Fruit fly (Drosophila melanogaster) whole organism, adult: ENCODE measurements around the gene CG11168.

ENCODE experiments used
- CG11617 ChIP-seq: fragments of 200-800 bp; sonication (Bioruptor generic); optimal IDR thresholded peaks from 2 replicates; lab custom pipeline; 2017; ENCODE audit warnings: mild to moderate bottlenecking, missing biosample characterization, missing genetic modification reagents, missing genetic modification characterization
- CG12768 ChIP-seq: fragments of 200-800 bp; sonication (Bioruptor generic); optimal IDR thresholded peaks from 2 replicates; lab custom pipeline; 2017; ENCODE audit warnings: missing biosample characterization, missing genetic modification characterization, mild to moderate bottlenecking, moderate library complexity, missing genetic modification reagents
- CG14711 ChIP-seq: fragments of 200-800 bp; sonication (Bioruptor generic); optimal IDR thresholded peaks from 2 replicates; lab custom pipeline; 2018; ENCODE audit warnings: missing biosample characterization, mild to moderate bottlenecking, missing genetic modification characterization, moderate library complexity
- CG1620 ChIP-seq: fragments of 200-800 bp; sonication (Bioruptor generic); optimal IDR thresholded peaks from 2 replicates; lab custom pipeline; 2016; ENCODE audit warnings: missing biosample characterization, missing genetic modification characterization
- CG33017 ChIP-seq: fragments of 200-800 bp; sonication (Bioruptor generic); optimal IDR thresholded peaks from 2 replicates; lab custom pipeline; 2018; ENCODE audit warnings: missing biosample characterization, mild to moderate bottlenecking, missing genetic modification characterization, moderate library complexity
- CG5204 ChIP-seq: fragments of 200-800 bp; sonication (Bioruptor generic); optimal IDR thresholded peaks from 2 replicates; lab custom pipeline; 2016; ENCODE audit warnings: missing biosample characterization, missing genetic modification characterization
- CG7045 ChIP-seq: fragments of 200-800 bp; sonication (Bioruptor generic); optimal IDR thresholded peaks from 2 replicates; lab custom pipeline; 2017; ENCODE audit warnings: missing biosample characterization, mild to moderate bottlenecking, missing genetic modification characterization
- CG7101 ChIP-seq: fragments of 200-800 bp; sonication (Bioruptor generic); optimal IDR thresholded peaks from 2 replicates; lab custom pipeline; 2018; ENCODE audit warnings: missing biosample characterization, mild to moderate bottlenecking, missing genetic modification characterization, moderate library complexity
- Clk ChIP-seq: fragments of 200-800 bp; sonication (Bioruptor generic); optimal IDR thresholded peaks from 2 replicates; lab custom pipeline; 2017; ENCODE audit warnings: missing biosample characterization, missing genetic modification characterization
- Crg-1 ChIP-seq: fragments of 200-800 bp; sonication (Bioruptor generic); optimal IDR thresholded peaks from 2 replicates; lab custom pipeline; 2016; ENCODE audit warnings: missing biosample characterization, missing genetic modification characterization
- Hr96 ChIP-seq: fragments of 200-800 bp; sonication (Bioruptor generic); optimal IDR thresholded peaks from 2 replicates; lab custom pipeline; 2016; ENCODE audit warnings: missing biosample characterization, missing genetic modification characterization
- Mnt ChIP-seq: fragments of 200-800 bp; sonication (Bioruptor generic); optimal IDR thresholded peaks from 2 replicates; lab custom pipeline; 2016; ENCODE audit warnings: missing biosample characterization, mild to moderate bottlenecking, missing genetic modification characterization
- bab1 ChIP-seq: fragments of 200-800 bp; sonication (Bioruptor generic); optimal IDR thresholded peaks from 3 replicates; lab custom pipeline; 2019; ENCODE audit warnings: missing biosample characterization, mild to moderate bottlenecking, missing genetic modification characterization, moderate library complexity
- cic ChIP-seq: fragments of 200-800 bp; sonication (Bioruptor generic); optimal IDR thresholded peaks from 2 replicates; lab custom pipeline; 2017; ENCODE audit warnings: missing biosample characterization, mild to moderate bottlenecking, missing genetic modification characterization, moderate library complexity
- cnc ChIP-seq, 2 experiments: fragments of >200 bp; optimal IDR thresholded peaks; 2 replicates each; lab custom pipeline; 2017
- kay ChIP-seq: fragments of 200-800 bp; sonication (Bioruptor generic); peaks from one replicate; lab custom pipeline; 2016; ENCODE audit warnings: missing biosample characterization, missing genetic modification characterization, borderline replicate concordance
- ovo ChIP-seq: fragments of 200-800 bp; sonication (Bioruptor generic); optimal IDR thresholded peaks from 2 replicates; lab custom pipeline; 2016; ENCODE audit warnings: missing biosample characterization, missing genetic modification characterization
- pad ChIP-seq: fragments of 200-800 bp; sonication (Bioruptor generic); optimal IDR thresholded peaks from 3 replicates; lab custom pipeline; 2017; ENCODE audit warnings: missing biosample characterization, missing genetic modification characterization, mild to moderate bottlenecking, moderate library complexity, missing genetic modification reagents
- tj ChIP-seq: fragments of 200-800 bp; sonication (Bioruptor generic); optimal IDR thresholded peaks from 3 replicates; lab custom pipeline; 2017; ENCODE audit warnings: missing biosample characterization, mild to moderate bottlenecking, missing genetic modification characterization, moderate library complexity

Gene CG11168

dm6 chr3R:24922270-24922669, 4.4 kb downstream of the CG11168 start, which contains the start of gene Mink:
Mink (plus strand) TSS chr3R:24922473.
- no peak for TF ChIP-seq CG14711 (tag; lab: Kevin White, UChicago)
- TF ChIP-seq bab1, result peak; percentile 29

- TF ChIP-seq CG7101 (no peak), ovo (GFP tag; lab: Kevin White, UChicago) (no peak), CG14711 (tag; lab: Kevin White, UChicago) (no peak), CG5204 (GFP tag; lab: Kevin White, UChicago) (no peak), CG11617 (GFP tag; lab: Kevin White, UChicago) (no peak), Mnt (GFP tag; lab: Kevin White, UChicago) (no peak), CG1620 (GFP tag; lab: Kevin White, UChicago) (no peak), bab1 (no peak), Hr96 (GFP tag; lab: Kevin White, UChicago) (no peak), Crg-1 (GFP tag; lab: Kevin White, UChicago) (no peak), pad (GFP tag; lab: Kevin White, UChicago) (no peak), CG33017 (tag; lab: Kevin White, UChicago) (no peak)
Observed at dm6 chr3R:24924916-24925315, 7.0 kb downstream of the CG11168 start, which contains the start of gene Trf4-2. Trf4-2 (plus strand) TSS chr3R:24925216.

- TF ChIP-seq CG11617 (GFP tag; lab: Kevin White, UChicago) (no peak), CG14711 (tag; lab: Kevin White, UChicago) (peak; percentile 26)
Observed at dm6 chr3R:24926752-24927320, 8.9 kb downstream of the CG11168 start.

dm6 chr3R:24931856-24932255, 13.9 kb downstream of the CG11168 start, which contains the start of gene CG11771:
CG11771 (plus strand) TSS chr3R:24932010.
- TF ChIP-seq CG14711 (tag; lab: Kevin White, UChicago), result peak; percentile 86
- TF ChIP-seq cnc (optimal IDR thresholded peaks at IDR 0.05; lab: Kevin White, UChicago), result no peak
- no peak for TF ChIP-seq pad (GFP tag; lab: Kevin White, UChicago)

dm6 chr3R:24934542-24934941, 16.6 kb downstream of the CG11168 start:
- TF ChIP-seq CG1620 (GFP tag; lab: Kevin White, UChicago) (no peak), CG11617 (GFP tag; lab: Kevin White, UChicago) (no peak), Crg-1 (GFP tag; lab: Kevin White, UChicago) (no peak), Mnt (GFP tag; lab: Kevin White, UChicago) (no peak), tj (GFP tag; lab: Kevin White, UChicago) (no peak), CG5204 (GFP tag; lab: Kevin White, UChicago) (no peak), CG7045 (no peak), kay (GFP tag; lab: Kevin White, UChicago) (no peak), ovo (GFP tag; lab: Kevin White, UChicago) (no peak), CG33017 (tag; lab: Kevin White, UChicago) (no peak), bab1 (no peak)

dm6 chr3R:24935758-24936157, 17.9 kb downstream of the CG11168 start:
- TF ChIP-seq CG12768 (GFP tag; lab: Kevin White, UChicago), result no peak
- no peak for TF ChIP-seq cic (GFP tag; lab: Kevin White, UChicago)
- no peak for TF ChIP-seq pad (GFP tag; lab: Kevin White, UChicago)
- no peak for TF ChIP-seq Crg-1 (GFP tag; lab: Kevin White, UChicago)
- TF ChIP-seq CG14711 (tag; lab: Kevin White, UChicago), result no peak
- no peak for TF ChIP-seq Mnt (GFP tag; lab: Kevin White, UChicago)
- no peak for TF ChIP-seq Hr96 (GFP tag; lab: Kevin White, UChicago)
- no peak for TF ChIP-seq CG7101
- no peak for TF ChIP-seq bab1

- peak; percentile 13 for TF ChIP-seq pad (GFP tag; lab: Kevin White, UChicago)
- TF ChIP-seq kay (GFP tag; lab: Kevin White, UChicago), result no peak
- TF ChIP-seq bab1, result peak; percentile 47
- TF ChIP-seq cnc (optimal IDR thresholded peaks at IDR 0.05; lab: Kevin White, UChicago), result no peak
- TF ChIP-seq CG7101, result peak; percentile 4
- peak; percentile 24 for TF ChIP-seq CG14711 (tag; lab: Kevin White, UChicago)
- TF ChIP-seq CG12768 (GFP tag; lab: Kevin White, UChicago), result peak; percentile 1
- no peak for TF ChIP-seq Clk (GFP tag; lab: Kevin White, UChicago)
- peak; percentile 37 for TF ChIP-seq Mnt (GFP tag; lab: Kevin White, UChicago)
Observed at dm6 chr3R:24938049-24938448, 20.1 kb downstream of the CG11168 start, which contains the start of gene Osbp. Osbp (minus strand) TSS chr3R:24938222.
